Worm (Caenorhabditis elegans) whole organism, L4 larva: Measurements from ENCODE around the gene trm-1.
A peak's percentile ranks its signal among the peaks of the same experiment; 100 is the strongest.

ENCODE experiments used
- D1046.2 ChIP-seq: fragments of 200-800 bp; sonication (Bioruptor generic); IDR thresholded peaks from 2 replicates; pipeline ENCODE4 v1.3.6; 2022; ENCODE audit warnings: missing genetic modification characterization, missing compliant biosample characterization
- F10B5.3 ChIP-seq: sonication (generic microtip); optimal IDR thresholded peaks from 2 replicates; lab custom pipeline; 2016; ENCODE audit warnings: mild to moderate bottlenecking, missing genetic modification characterization, missing compliant biosample characterization
- F44E2.7 ChIP-seq: fragments of 200-800 bp; sonication (Bioruptor generic); IDR thresholded peaks from 2 replicates; pipeline ENCODE4 v2.1.2; 2022; ENCODE audit warnings: missing genetic modification characterization, missing compliant biosample characterization
- F49E8.2 ChIP-seq: sonication (generic microtip); optimal IDR thresholded peaks from 2 replicates; lab custom pipeline; 2016; ENCODE audit warnings: missing compliant biosample characterization, mild to moderate bottlenecking, missing genetic modification characterization, borderline replicate concordance
- R02D3.7 ChIP-seq: fragments of 150-350 bp; sonication (generic microtip); optimal IDR thresholded peaks from 3 replicates; lab custom pipeline; 2014; ENCODE audit warnings: missing biosample characterization, missing genetic modification characterization
- aha-1 ChIP-seq: fragments of 150-350 bp; peaks from one replicate; lab custom pipeline; 2014; ENCODE audit warnings: missing biosample characterization, missing genetic modification characterization
- attf-4 ChIP-seq: sonication (generic microtip); optimal IDR thresholded peaks from 3 replicates; lab custom pipeline; 2017; ENCODE audit warnings: missing biosample characterization, missing genetic modification characterization
- ceh-20 ChIP-seq: fragments of 200-800 bp; sonication (Bioruptor generic); IDR thresholded peaks from 2 replicates; pipeline ENCODE4 v1.3.6; 2022; ENCODE audit warnings: missing genetic modification reagents, missing genetic modification characterization, missing compliant biosample characterization
- ceh-28 ChIP-seq: fragments of 150-350 bp; optimal IDR thresholded peaks from 2 replicates; lab custom pipeline; 2014; ENCODE audit warnings: missing biosample characterization, missing genetic modification reagents, missing genetic modification characterization
- daf-12 ChIP-seq: fragments of 150-350 bp; optimal IDR thresholded peaks from 2 replicates; lab custom pipeline; 2014; ENCODE audit warnings: missing biosample characterization, missing genetic modification reagents, missing genetic modification characterization
- daf-8 ChIP-seq: fragments of 200-800 bp; sonication (Bioruptor generic); IDR thresholded peaks from 2 replicates; pipeline ENCODE4 v1.3.6; 2022; ENCODE audit warnings: missing genetic modification characterization, missing compliant biosample characterization
- dmd-6 ChIP-seq: fragments of 200-800 bp; sonication (Bioruptor generic); IDR thresholded peaks from 2 replicates; pipeline ENCODE4 v1.3.6; 2022; ENCODE audit warnings: missing genetic modification reagents, missing genetic modification characterization, missing compliant biosample characterization
- dmd-9 ChIP-seq: fragments of 200-800 bp; sonication (Bioruptor generic); IDR thresholded peaks from 2 replicates; pipeline ENCODE4 v1.3.6; 2022; ENCODE audit warnings: missing genetic modification reagents, missing genetic modification characterization, missing compliant biosample characterization
- dpl-1 ChIP-seq: fragments of 150-350 bp; optimal IDR thresholded peaks from 2 replicates; lab custom pipeline; 2014; ENCODE audit warnings: missing biosample characterization, missing genetic modification reagents, missing genetic modification characterization
- duxl-1 ChIP-seq: sonication (generic microtip); optimal IDR thresholded peaks from 2 replicates; lab custom pipeline; 2016; ENCODE audit warnings: mild to moderate bottlenecking, missing genetic modification characterization, moderate library complexity, missing compliant biosample characterization; ENCODE audit not compliant: poor library complexity
- dve-1 ChIP-seq: sonication (generic microtip); optimal IDR thresholded peaks from 2 replicates; lab custom pipeline; 2017; ENCODE audit warnings: antibody characterized with exemption, mild to moderate bottlenecking, missing genetic modification characterization, missing compliant biosample characterization; ENCODE audit not compliant: insufficient read depth
- egl-27 ChIP-seq: sonication (generic microtip); optimal IDR thresholded peaks from 3 replicates; lab custom pipeline; 2017; ENCODE audit warnings: missing biosample characterization, missing genetic modification reagents, missing genetic modification characterization
- fos-1 ChIP-seq: fragments of 150-350 bp; optimal IDR thresholded peaks from 2 replicates; lab custom pipeline; 2014; ENCODE audit warnings: missing biosample characterization, missing genetic modification characterization
- hlh-30 ChIP-seq: sonication (generic microtip); optimal IDR thresholded peaks from 2 replicates; lab custom pipeline; 2017; ENCODE audit warnings: antibody characterized with exemption, mild to moderate bottlenecking, missing genetic modification characterization, missing compliant biosample characterization; ENCODE audit not compliant: insufficient read depth
- hmg-1.1 ChIP-seq: fragments of 200-800 bp; sonication (Bioruptor generic); IDR thresholded peaks from 2 replicates; pipeline ENCODE4 v1.3.6; 2022; ENCODE audit warnings: missing genetic modification reagents, missing genetic modification characterization, missing compliant biosample characterization
- jun-1 ChIP-seq: fragments of 150-350 bp; optimal IDR thresholded peaks from 2 replicates; lab custom pipeline; 2014; ENCODE audit warnings: missing biosample characterization, missing genetic modification reagents, missing genetic modification characterization
- lin-1 ChIP-seq: fragments of 200-800 bp; sonication (Bioruptor generic); IDR thresholded peaks from 2 replicates; pipeline ENCODE4 v1.3.6; 2022; ENCODE audit warnings: missing genetic modification reagents, missing genetic modification characterization, missing compliant biosample characterization
- lin-29 ChIP-seq: fragments of 200-800 bp; sonication (Bioruptor generic); IDR thresholded peaks from 2 replicates; pipeline ENCODE4 v1.3.6; 2022; ENCODE audit warnings: missing genetic modification reagents, missing genetic modification characterization, missing compliant biosample characterization
- lin-39 ChIP-seq: fragments of 150-350 bp; optimal IDR thresholded peaks from 2 replicates; lab custom pipeline; 2014; ENCODE audit warnings: missing biosample characterization, missing genetic modification reagents, missing genetic modification characterization
- lsy-2 ChIP-seq, 2 experiments: fragments of 150-350 bp in 1 of 2; sonication (generic microtip) in 1 of 2; optimal IDR thresholded peaks; 2 replicates each; lab custom pipeline; 2014 to 2017; ENCODE audit warnings: missing biosample characterization in 2 of 2, missing genetic modification characterization in 2 of 2
- mdl-1 ChIP-seq, 2 experiments: fragments of 150-350 bp in 1 of 2; sonication (generic microtip) in 1 of 2; optimal IDR thresholded peaks; 2 replicates each; lab custom pipeline; 2014 to 2017; ENCODE audit warnings: missing biosample characterization in 2 of 2, missing genetic modification characterization in 2 of 2
- mep-1 ChIP-seq: fragments of 150-350 bp; sonication (generic microtip); optimal IDR thresholded peaks from 3 replicates; lab custom pipeline; 2014; ENCODE audit warnings: missing biosample characterization, missing genetic modification characterization
- mes-2 ChIP-seq: sonication (generic microtip); optimal IDR thresholded peaks from 2 replicates; lab custom pipeline; 2016; ENCODE audit warnings: missing genotype, mild to moderate bottlenecking, missing genetic modification characterization, missing compliant biosample characterization; ENCODE audit not compliant: poor library complexity, severe bottlenecking
- nhr-10 ChIP-seq: fragments of 150-350 bp; optimal IDR thresholded peaks from 2 replicates; lab custom pipeline; 2014; ENCODE audit warnings: missing biosample characterization, missing genetic modification characterization
- nhr-102 ChIP-seq: sonication (generic microtip); optimal IDR thresholded peaks from 2 replicates; lab custom pipeline; 2016; ENCODE audit warnings: mild to moderate bottlenecking, missing genetic modification characterization, moderate library complexity, missing compliant biosample characterization
- nhr-11 ChIP-seq: fragments of 150-350 bp; optimal IDR thresholded peaks from 2 replicates; lab custom pipeline; 2014; ENCODE audit warnings: missing biosample characterization, missing genetic modification characterization
- nhr-237 ChIP-seq: sonication (generic microtip); optimal IDR thresholded peaks from 2 replicates; lab custom pipeline; 2017; ENCODE audit warnings: missing biosample characterization, missing genetic modification characterization
- nhr-25 ChIP-seq: sonication (generic microtip); optimal IDR thresholded peaks from 2 replicates; lab custom pipeline; 2017; ENCODE audit warnings: missing genetic modification characterization, mild to moderate bottlenecking, missing compliant biosample characterization, antibody characterized with exemption, moderate library complexity, borderline replicate concordance; ENCODE audit not compliant: insufficient read depth
- nhr-41 ChIP-seq: fragments of 200-800 bp; sonication (Bioruptor generic); IDR thresholded peaks from 2 replicates; pipeline ENCODE4 v1.3.6; 2022; ENCODE audit warnings: missing genetic modification reagents, missing genetic modification characterization, missing compliant biosample characterization
- nhr-48 ChIP-seq: sonication (generic microtip); optimal IDR thresholded peaks from 2 replicates; lab custom pipeline; 2016; ENCODE audit warnings: mild to moderate bottlenecking, missing genetic modification characterization, missing compliant biosample characterization
- nhr-6 ChIP-seq: fragments of 150-350 bp; optimal IDR thresholded peaks from 2 replicates; lab custom pipeline; 2014; ENCODE audit warnings: missing biosample characterization, missing genetic modification characterization
- nhr-77 ChIP-seq: fragments of 150-350 bp; optimal IDR thresholded peaks from 2 replicates; lab custom pipeline; 2014; ENCODE audit warnings: missing biosample characterization, missing genetic modification characterization
- pha-4 ChIP-seq, 2 experiments: fragments of 150-350 bp in 1 of 2; fragments of 200-800 bp in 1 of 2; sonication (Bioruptor generic) in 1 of 2; IDR thresholded peaks in 1 of 2; optimal IDR thresholded peaks in 1 of 2; 2 replicates each; pipeline versions ENCODE4 v1.3.6 to Lab custom; 2014 to 2022; ENCODE audit warnings: missing genetic modification characterization in 2 of 2, missing genetic modification reagents in 2 of 2, missing biosample characterization in 1 of 2, missing compliant biosample characterization in 1 of 2
- pqm-1 ChIP-seq: sonication (generic microtip); optimal IDR thresholded peaks from 2 replicates; lab custom pipeline; 2017; ENCODE audit warnings: missing biosample characterization, missing genetic modification characterization
- rbr-2 ChIP-seq: sonication (generic microtip); optimal IDR thresholded peaks from 2 replicates; lab custom pipeline; 2016; ENCODE audit warnings: missing genotype, missing genetic modification characterization, missing compliant biosample characterization
- set-16 ChIP-seq: fragments of 200-800 bp; sonication (Bioruptor generic); IDR thresholded peaks from 2 replicates; pipeline ENCODE4 v1.3.6; 2022; ENCODE audit warnings: missing genetic modification reagents, missing genetic modification characterization, missing compliant biosample characterization
- skn-1 ChIP-seq: fragments of 150-350 bp; optimal IDR thresholded peaks from 2 replicates; lab custom pipeline; 2014; ENCODE audit warnings: missing biosample characterization, missing genetic modification characterization
- snpc-1.2 ChIP-seq: fragments of 200-800 bp; sonication (Bioruptor generic); IDR thresholded peaks from 2 replicates; pipeline ENCODE4 v1.3.6; 2022; ENCODE audit warnings: missing genetic modification reagents, missing genetic modification characterization, missing compliant biosample characterization
- spr-1 ChIP-seq: sonication (generic microtip); optimal IDR thresholded peaks from 2 replicates; lab custom pipeline; 2016; ENCODE audit warnings: mild to moderate bottlenecking, missing genetic modification characterization, missing compliant biosample characterization
- tra-1 ChIP-seq: fragments of 200-800 bp; sonication (Bioruptor generic); IDR thresholded peaks from 2 replicates; pipeline ENCODE4 v1.3.6; 2022; ENCODE audit warnings: missing genetic modification reagents, missing genetic modification characterization, missing compliant biosample characterization
- unc-62 ChIP-seq, 3 experiments: fragments of 150-350 bp in 1 of 3; sonication (generic microtip); optimal IDR thresholded peaks in 2 of 3; peaks in 1 of 3; 1 replicate in 1 of 3; 2 replicates in 2 of 3; lab custom pipeline; 2014 to 2017; ENCODE audit warnings: missing biosample characterization in 3 of 3, missing genetic modification characterization in 3 of 3, missing genetic modification reagents in 3 of 3, missing genotype in 1 of 3
- vab-7 ChIP-seq: fragments of 200-800 bp; sonication (Bioruptor generic); IDR thresholded peaks from 2 replicates; pipeline ENCODE4 v1.3.6; 2022; ENCODE audit warnings: missing genetic modification reagents, missing genetic modification characterization, missing compliant biosample characterization
- zag-1 ChIP-seq: fragments of 150-350 bp; optimal IDR thresholded peaks from 2 replicates; lab custom pipeline; 2014; ENCODE audit warnings: missing biosample characterization, missing genetic modification characterization
- zfp-3 ChIP-seq: fragments of 200-800 bp; sonication (Bioruptor generic); conservative IDR thresholded peaks from 2 replicates; pipeline ENCODE4 v1.3.6; 2022; ENCODE audit warnings: missing genetic modification reagents, missing genetic modification characterization, missing compliant biosample characterization
- zip-2 ChIP-seq: fragments of 150-350 bp; optimal IDR thresholded peaks from 2 replicates; lab custom pipeline; 2014; ENCODE audit warnings: missing biosample characterization, missing genetic modification characterization

Gene trm-1

DNA sequence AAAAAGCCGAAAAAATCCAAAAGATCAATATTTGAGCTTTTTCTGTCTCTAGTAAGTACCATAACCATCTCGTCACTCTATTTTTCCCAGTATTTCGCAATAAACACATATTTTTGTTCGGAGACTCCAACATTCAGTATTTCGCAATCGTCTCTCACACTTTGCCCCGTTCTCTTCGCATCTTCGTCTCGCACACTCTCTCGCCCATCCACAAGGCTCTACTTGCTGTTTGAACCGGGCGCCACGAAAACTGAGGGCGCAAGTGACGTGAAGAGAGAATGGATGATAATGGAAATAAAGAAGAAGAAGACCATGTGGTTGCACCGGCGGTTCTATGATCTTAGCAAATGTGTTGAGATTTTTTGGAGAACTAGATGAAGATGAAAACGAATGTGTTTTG, 14.7 kb upstream of the trm-1 start (continued):
- no peak for TF ChIP-seq F49E8.2 (tag; lab: Kevin White, UChicago)
- TF ChIP-seq dmd-9 (GFP tag; lab: Robert Waterston, UW): no peak
- TF ChIP-seq dmd-6 (GFP tag; lab: Robert Waterston, UW): peak; percentile 95
- TF ChIP-seq nhr-6 (tag; lab: Kevin White, UChicago): peak; percentile 98
- TF ChIP-seq egl-27 (tag; lab: Kevin White, UChicago): no peak
- TF ChIP-seq dve-1 (tag; lab: Kevin White, UChicago): peak; percentile 98
- TF ChIP-seq nhr-41 (GFP tag; lab: Robert Waterston, UW): peak; percentile 72; the same call in 1 of the 2 replicates
- peak; percentile 72 for TF ChIP-seq mes-2 (tag; lab: Kevin White, UChicago)
- TF ChIP-seq zag-1: no peak
- TF ChIP-seq pqm-1 (tag; lab: Kevin White, UChicago): peak; percentile 63
- peak; percentile 47; the same call in 1 of the 2 replicates for TF ChIP-seq vab-7 (GFP tag; lab: Robert Waterston, UW)
- TF ChIP-seq lsy-2 (tag; optimal IDR thresholded peaks at IDR 0.05; lab: Kevin White, UChicago): peak; percentile 87 to 90
- TF ChIP-seq rbr-2 (tag; lab: Kevin White, UChicago): peak; percentile 88
- no peak for TF ChIP-seq lin-29
- TF ChIP-seq spr-1: peak; percentile 88
- peak; percentile 97 for TF ChIP-seq nhr-77 (tag; lab: Kevin White, UChicago)
- TF ChIP-seq hmg-1.1: peak; percentile 93
- peak; percentile 12 for TF ChIP-seq duxl-1 (tag; lab: Kevin White, UChicago)
- TF ChIP-seq hlh-30 (tag; lab: Kevin White, UChicago): peak; percentile 97
- no peak for TF ChIP-seq F10B5.3 (tag; lab: Kevin White, UChicago)
- peak; percentile 54; the same call in 1 of the 2 replicates for TF ChIP-seq tra-1
- peak; percentile 10 for TF ChIP-seq nhr-237
- TF ChIP-seq nhr-102 (tag; lab: Kevin White, UChicago): peak; percentile 79
- TF ChIP-seq ceh-20: peak; percentile 85
- no peak for TF ChIP-seq skn-1
- TF ChIP-seq D1046.2: peak; percentile 65; the same call in 1 of the 2 replicates
- TF ChIP-seq unc-62 (GFP tag; optimal IDR thresholded peaks at IDR 0.05 in 1 of 2; lab: Kevin White, UChicago): peak in 1 of 2 experiments; percentile 99
- TF ChIP-seq unc-62 (tag; optimal IDR thresholded peaks at IDR 0.05; lab: Kevin White, UChicago): no peak
- TF ChIP-seq attf-4 (tag; lab: Kevin White, UChicago): no peak
- no peak for TF ChIP-seq F44E2.7 (GFP tag; lab: Robert Waterston, UW)
- peak; percentile 54 to 95 for TF ChIP-seq mdl-1 (tag; optimal IDR thresholded peaks at IDR 0.05; lab: Kevin White, UChicago)
- peak; percentile 35 for TF ChIP-seq zip-2 (tag; lab: Kevin White, UChicago)
- peak; percentile 29 for TF ChIP-seq nhr-25 (tag; lab: Kevin White, UChicago)
- TF ChIP-seq aha-1 (tag; lab: Kevin White, UChicago): peak; percentile 98
- peak; percentile 98 for TF ChIP-seq nhr-11 (tag; lab: Kevin White, UChicago)
- TF ChIP-seq daf-12: no peak
- no peak for TF ChIP-seq R02D3.7
- TF ChIP-seq snpc-1.2 (GFP tag; lab: Robert Waterston, UW): no peak
- TF ChIP-seq nhr-48: peak; percentile 90
- peak; percentile 43 for TF ChIP-seq ceh-28 (tag; lab: Kevin White, UChicago)
- peak; percentile 96 for TF ChIP-seq mep-1 (tag; lab: Kevin White, UChicago)
- TF ChIP-seq daf-8 (GFP tag; lab: Robert Waterston, UW): 0 out of 2 replicates have a peak, but pooled peaks have one; percentile 39
- TF ChIP-seq lin-39: peak; percentile 21
- peak; percentile 84 for TF ChIP-seq pha-4 (GFP tag; IDR thresholded peaks at IDR 0.05; lab: Robert Waterston, UW)
- TF ChIP-seq pha-4 (tag; optimal IDR thresholded peaks at IDR 0.05; lab: Kevin White, UChicago): peak; percentile 72
- TF ChIP-seq set-16: peak; percentile 61
- peak; percentile 65 for TF ChIP-seq dpl-1 (GFP tag; lab: Kevin White, UChicago)
- TF ChIP-seq lin-1 (GFP tag; lab: Robert Waterston, UW): peak; percentile 67; the same call in 1 of the 2 replicates
- TF ChIP-seq zfp-3: peak; percentile 87
- TF ChIP-seq jun-1 (tag; lab: Kevin White, UChicago): peak; percentile 81
- TF ChIP-seq nhr-10 (tag; lab: Kevin White, UChicago): peak; percentile 98
- TF ChIP-seq fos-1: no peak
